Worm (Caenorhabditis elegans) whole organism, early embryonic: ENCODE data around the gene Y69A2AR.31.

ENCODE experiments used
- F13C5.2 ChIP-seq: sonication (generic microtip); optimal IDR thresholded peaks from 2 replicates; lab custom pipeline; 2017; ENCODE audit warnings: mild to moderate bottlenecking, missing genetic modification characterization, inconsistent platforms, missing compliant biosample characterization
- aly-1 ChIP-seq: sonication (generic microtip); optimal IDR thresholded peaks from 2 replicates; lab custom pipeline; 2016; ENCODE audit warnings: missing genetic modification characterization, missing compliant biosample characterization
- ama-1 ChIP-seq: fragments of 150-350 bp; optimal IDR thresholded peaks from 2 replicates; lab custom pipeline; 2014
- ceh-36 ChIP-seq: sonication (generic microtip); optimal IDR thresholded peaks from 2 replicates; lab custom pipeline; 2016; ENCODE audit warnings: missing genetic modification characterization, inconsistent platforms, missing compliant biosample characterization
- ets-7 ChIP-seq: sonication (generic microtip); optimal IDR thresholded peaks from 2 replicates; lab custom pipeline; 2016; ENCODE audit warnings: missing genotype, missing genetic modification characterization, missing compliant biosample characterization
- hmg-4 ChIP-seq: fragments of 200-800 bp; sonication (Bioruptor generic); optimal IDR thresholded peaks from 2 replicates; lab custom pipeline; 2018; ENCODE audit warnings: mild to moderate bottlenecking, missing genetic modification characterization, missing compliant biosample characterization
- pes-1 ChIP-seq: fragments of 200-800 bp; sonication (Bioruptor generic); IDR thresholded peaks from 2 replicates; pipeline ENCODE4 v1.3.6; 2022; ENCODE audit warnings: missing genetic modification reagents, missing genetic modification characterization, missing compliant biosample characterization
- sea-1 ChIP-seq: fragments of 200-800 bp; sonication (Bioruptor generic); conservative IDR thresholded peaks from 2 replicates; pipeline ENCODE4 v1.3.6; 2022; ENCODE audit warnings: missing genetic modification characterization, missing compliant biosample characterization
- tra-4 ChIP-seq: sonication (generic microtip); optimal IDR thresholded peaks from 2 replicates; lab custom pipeline; 2017; ENCODE audit warnings: missing genetic modification characterization, missing compliant biosample characterization

- no peak for TF ChIP-seq pes-1 (GFP tag; lab: Robert Waterston, UW)
- no peak for TF ChIP-seq ama-1 (lab: Kevin White, UChicago)
- no peak for TF ChIP-seq ceh-36 (tag; lab: Kevin White, UChicago)
- TF ChIP-seq ets-7 (tag; lab: Kevin White, UChicago) = no peak
- TF ChIP-seq tra-4 (tag; lab: Kevin White, UChicago) = no peak
- no peak for TF ChIP-seq aly-1 (tag; lab: Kevin White, UChicago)
- TF ChIP-seq hmg-4 = no peak
- TF ChIP-seq F13C5.2 (tag; lab: Kevin White, UChicago) = no peak
- TF ChIP-seq sea-1 (GFP tag; lab: Robert Waterston, UW) = no peak
These were observed 63.0 kb downstream of the Y69A2AR.31 start, which contains the start of gene epg-9 for ce11 chrIV:2600841-2601240.
